Fruit fly (Drosophila melanogaster) whole organism, adult: ENCODE measurements around the gene cpx.

Source experiments
- CG11617 ChIP-seq: fragments of 200-800 bp; sonication (Bioruptor generic); optimal IDR thresholded peaks from 2 replicates; lab custom pipeline; 2017; ENCODE audit warnings: mild to moderate bottlenecking, missing biosample characterization, missing genetic modification reagents, missing genetic modification characterization
- CG12768 ChIP-seq: fragments of 200-800 bp; sonication (Bioruptor generic); optimal IDR thresholded peaks from 2 replicates; lab custom pipeline; 2017; ENCODE audit warnings: missing biosample characterization, missing genetic modification characterization, mild to moderate bottlenecking, moderate library complexity, missing genetic modification reagents
- CG14711 ChIP-seq: fragments of 200-800 bp; sonication (Bioruptor generic); optimal IDR thresholded peaks from 2 replicates; lab custom pipeline; 2018; ENCODE audit warnings: missing biosample characterization, mild to moderate bottlenecking, missing genetic modification characterization, moderate library complexity
- CG1620 ChIP-seq: fragments of 200-800 bp; sonication (Bioruptor generic); optimal IDR thresholded peaks from 2 replicates; lab custom pipeline; 2016; ENCODE audit warnings: missing biosample characterization, missing genetic modification characterization
- CG33017 ChIP-seq: fragments of 200-800 bp; sonication (Bioruptor generic); optimal IDR thresholded peaks from 2 replicates; lab custom pipeline; 2018; ENCODE audit warnings: missing biosample characterization, mild to moderate bottlenecking, missing genetic modification characterization, moderate library complexity
- CG7045 ChIP-seq: fragments of 200-800 bp; sonication (Bioruptor generic); optimal IDR thresholded peaks from 2 replicates; lab custom pipeline; 2017; ENCODE audit warnings: missing biosample characterization, mild to moderate bottlenecking, missing genetic modification characterization
- CG7101 ChIP-seq: fragments of 200-800 bp; sonication (Bioruptor generic); optimal IDR thresholded peaks from 2 replicates; lab custom pipeline; 2018; ENCODE audit warnings: missing biosample characterization, mild to moderate bottlenecking, missing genetic modification characterization, moderate library complexity
- Clk ChIP-seq: fragments of 200-800 bp; sonication (Bioruptor generic); optimal IDR thresholded peaks from 2 replicates; lab custom pipeline; 2017; ENCODE audit warnings: missing biosample characterization, missing genetic modification characterization
- Mnt ChIP-seq: fragments of 200-800 bp; sonication (Bioruptor generic); optimal IDR thresholded peaks from 2 replicates; lab custom pipeline; 2016; ENCODE audit warnings: missing biosample characterization, mild to moderate bottlenecking, missing genetic modification characterization
- cic ChIP-seq: fragments of 200-800 bp; sonication (Bioruptor generic); optimal IDR thresholded peaks from 2 replicates; lab custom pipeline; 2017; ENCODE audit warnings: missing biosample characterization, mild to moderate bottlenecking, missing genetic modification characterization, moderate library complexity
- cnc ChIP-seq, 2 experiments: fragments of >200 bp; optimal IDR thresholded peaks; 2 replicates each; lab custom pipeline; 2017
- ovo ChIP-seq: fragments of 200-800 bp; sonication (Bioruptor generic); optimal IDR thresholded peaks from 2 replicates; lab custom pipeline; 2016; ENCODE audit warnings: missing biosample characterization, missing genetic modification characterization
- pad ChIP-seq: fragments of 200-800 bp; sonication (Bioruptor generic); optimal IDR thresholded peaks from 3 replicates; lab custom pipeline; 2017; ENCODE audit warnings: missing biosample characterization, missing genetic modification characterization, mild to moderate bottlenecking, moderate library complexity, missing genetic modification reagents
- toe ChIP-seq: fragments of 200-800 bp; sonication (Bioruptor generic); optimal IDR thresholded peaks from 2 replicates; lab custom pipeline; 2016; ENCODE audit warnings: missing biosample characterization, missing genetic modification characterization

DNA sequence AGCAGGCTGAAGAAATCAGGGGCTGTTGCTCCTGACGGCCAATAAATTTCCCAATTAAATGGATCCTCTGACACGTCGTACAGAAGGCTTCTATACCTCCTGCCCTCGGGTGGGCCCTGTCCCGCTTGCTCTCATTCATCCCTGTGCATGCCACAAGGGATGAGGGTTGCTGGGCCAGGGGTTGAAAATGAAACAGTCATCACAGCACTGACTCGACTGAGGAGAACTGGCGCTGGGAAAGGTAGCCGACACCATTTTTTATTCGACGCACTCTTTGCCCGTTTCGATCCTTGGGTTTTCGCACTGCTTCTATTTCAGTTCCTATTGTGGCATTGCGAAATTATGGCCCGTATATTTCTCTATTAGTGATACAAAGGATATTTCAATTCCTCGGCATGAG, 61.2 kb downstream of the cpx start:
- TF ChIP-seq pad (GFP tag; lab: Kevin White, UChicago) (no peak), cnc (optimal IDR thresholded peaks at IDR 0.05; lab: Kevin White, UChicago) (no peak), ovo (GFP tag; lab: Kevin White, UChicago) (no peak), toe (GFP tag; lab: Kevin White, UChicago) (no peak), CG12768 (GFP tag; lab: Kevin White, UChicago) (no peak), CG7101 (no peak), Mnt (GFP tag; lab: Kevin White, UChicago) (no peak), cic (GFP tag; lab: Kevin White, UChicago) (no peak), CG14711 (tag; lab: Kevin White, UChicago) (no peak), CG11617 (no peak), Clk (no peak), CG1620 (GFP tag; lab: Kevin White, UChicago) (no peak), CG7045 (no peak), CG33017 (no peak)
